Worm (Caenorhabditis elegans) whole organism, young adult: ENCODE data around the gene srx-34.

Experiments used
- B0019.2 ChIP-seq: fragments of 200-800 bp; sonication (Bioruptor generic); conservative IDR thresholded peaks from 2 replicates; pipeline ENCODE4 v1.3.6; 2022; ENCODE audit warnings: missing genetic modification reagents, missing genetic modification characterization, missing compliant biosample characterization
- B0261.1 ChIP-seq: sonication (generic microtip); optimal IDR thresholded peaks from 2 replicates; lab custom pipeline; 2016; ENCODE audit warnings: mild to moderate bottlenecking, missing genetic modification characterization, moderate library complexity, missing compliant biosample characterization
- C17E4.6 ChIP-seq: fragments of 200-800 bp; sonication (Bioruptor generic); IDR thresholded peaks from 2 replicates; pipeline ENCODE4 v1.3.6; 2022; ENCODE audit warnings: missing genetic modification reagents, missing genetic modification characterization, missing compliant biosample characterization
- F22D6.2 ChIP-seq: sonication (generic microtip); optimal IDR thresholded peaks from 2 replicates; lab custom pipeline; 2016; ENCODE audit warnings: mild to moderate bottlenecking, missing genetic modification characterization, missing compliant biosample characterization
- F37B4.10 ChIP-seq: fragments of 200-800 bp; sonication (Bioruptor generic); IDR thresholded peaks from 2 replicates; pipeline ENCODE4 v1.3.6; 2022; ENCODE audit warnings: missing genetic modification characterization, missing compliant biosample characterization
- F39B2.1 ChIP-seq: fragments of 200-800 bp; sonication (Bioruptor generic); IDR thresholded peaks from 2 replicates; pipeline ENCODE4 v1.3.6; 2022; ENCODE audit warnings: missing genetic modification reagents, missing genetic modification characterization, missing compliant biosample characterization
- F52B5.7 ChIP-seq: sonication (generic microtip); optimal IDR thresholded peaks from 2 replicates; lab custom pipeline; 2016; ENCODE audit warnings: mild to moderate bottlenecking, missing genetic modification characterization, missing compliant biosample characterization
- Y56A3A.18 ChIP-seq: fragments of 200-800 bp; sonication (Bioruptor generic); IDR thresholded peaks from 2 replicates; pipeline ENCODE4 v1.3.6; 2022; ENCODE audit warnings: missing genetic modification reagents, missing genetic modification characterization, missing compliant biosample characterization
- ama-1 ChIP-seq, 3 experiments: fragments of 150-350 bp in 1 of 3; sonication (generic microtip) in 2 of 3; optimal IDR thresholded peaks; 2 replicates each; lab custom pipeline; 2014 to 2018; ENCODE audit warnings: missing biosample characterization in 2 of 3, missing genetic modification characterization in 2 of 3, missing genetic modification reagents in 2 of 3
- atf-7 ChIP-seq: sonication (generic microtip); optimal IDR thresholded peaks from 2 replicates; lab custom pipeline; 2017; ENCODE audit warnings: mild to moderate bottlenecking, missing genetic modification characterization, missing compliant biosample characterization
- ceh-27 ChIP-seq: fragments of 200-800 bp; sonication (Bioruptor generic); optimal IDR thresholded peaks from 2 replicates; lab custom pipeline; 2018; ENCODE audit warnings: mild to moderate bottlenecking, missing genetic modification characterization, moderate library complexity, missing compliant biosample characterization
- ceh-91 ChIP-seq: fragments of 200-800 bp; sonication (Bioruptor generic); IDR thresholded peaks from 2 replicates; pipeline ENCODE4 v1.3.6; 2022; ENCODE audit warnings: missing genetic modification reagents, missing genetic modification characterization, missing compliant biosample characterization
- chd-7 ChIP-seq: sonication (generic microtip); optimal IDR thresholded peaks from 2 replicates; lab custom pipeline; 2016; ENCODE audit warnings: mild to moderate bottlenecking, missing genetic modification characterization, moderate library complexity, missing compliant biosample characterization
- dpff-1 ChIP-seq: sonication (generic microtip); optimal IDR thresholded peaks from 2 replicates; lab custom pipeline; 2017; ENCODE audit warnings: mild to moderate bottlenecking, missing genetic modification characterization, missing compliant biosample characterization
- egl-18 ChIP-seq: fragments of 200-800 bp; sonication (Bioruptor generic); IDR thresholded peaks from 2 replicates; pipeline ENCODE4 v1.3.6; 2022; ENCODE audit warnings: missing genetic modification reagents, missing genetic modification characterization, missing compliant biosample characterization
- hmg-20 ChIP-seq: fragments of 200-800 bp; sonication (Bioruptor generic); IDR thresholded peaks from 2 replicates; pipeline ENCODE4 v1.3.6; 2022; ENCODE audit warnings: missing genetic modification reagents, missing genetic modification characterization, missing compliant biosample characterization
- let-526 ChIP-seq: fragments of 200-800 bp; sonication (Bioruptor generic); IDR thresholded peaks from 2 replicates; pipeline ENCODE4 v1.3.6; 2022; ENCODE audit warnings: missing genetic modification reagents, missing genetic modification characterization, missing compliant biosample characterization
- lir-1 ChIP-seq: fragments of 200-800 bp; sonication (Bioruptor generic); conservative IDR thresholded peaks from 2 replicates; pipeline ENCODE4 v1.3.6; 2022; ENCODE audit warnings: missing genetic modification reagents, missing genetic modification characterization, missing compliant biosample characterization
- mel-28 ChIP-seq: sonication (generic microtip); optimal IDR thresholded peaks from 2 replicates; lab custom pipeline; 2016; ENCODE audit warnings: borderline replicate concordance, mild to moderate bottlenecking, missing genetic modification characterization, missing compliant biosample characterization
- nhr-120 ChIP-seq: fragments of 200-800 bp; sonication (Bioruptor generic); IDR thresholded peaks from 2 replicates; pipeline ENCODE4 v1.3.6; 2022; ENCODE audit warnings: missing genetic modification characterization, missing compliant biosample characterization
- nhr-179 ChIP-seq: sonication (generic microtip); optimal IDR thresholded peaks from 2 replicates; lab custom pipeline; 2016; ENCODE audit warnings: mild to moderate bottlenecking, missing genetic modification characterization, missing compliant biosample characterization
- nhr-80 ChIP-seq: sonication (generic microtip); optimal IDR thresholded peaks from 2 replicates; lab custom pipeline; 2016; ENCODE audit warnings: missing genetic modification characterization, missing compliant biosample characterization
- rpc-1 ChIP-seq, 2 experiments: fragments of 150-350 bp in 1 of 2; sonication (generic microtip) in 1 of 2; optimal IDR thresholded peaks; 2 replicates each; lab custom pipeline; 2014 to 2018; ENCODE audit warnings: missing biosample characterization in 1 of 2, missing genetic modification characterization in 1 of 2, missing genetic modification reagents in 1 of 2, missing genotype in 1 of 2
- sdz-38 ChIP-seq: sonication (generic microtip); optimal IDR thresholded peaks from 2 replicates; lab custom pipeline; 2016; ENCODE audit warnings: missing genotype, missing genetic modification characterization, missing compliant biosample characterization
- sea-2 ChIP-seq: fragments of 200-800 bp; sonication (Bioruptor generic); IDR thresholded peaks from 2 replicates; pipeline ENCODE4 v1.3.6; 2022; ENCODE audit warnings: missing genetic modification characterization, missing compliant biosample characterization
- snpc-4 ChIP-seq, 5 experiments: fragments of 150-350 bp in 1 of 5; sonication (generic microtip) in 4 of 5; optimal IDR thresholded peaks; 2 replicates each; lab custom pipeline; 2014 to 2018; ENCODE audit warnings: missing genetic modification characterization in 5 of 5, missing biosample characterization in 3 of 5, antibody characterized with exemption in 2 of 5, mild to moderate bottlenecking in 2 of 5, missing compliant biosample characterization in 2 of 5, missing genotype in 2 of 5, moderate library complexity in 2 of 5, missing genetic modification reagents in 1 of 5
- tbp1 ChIP-seq: fragments of 200-800 bp; sonication (Bioruptor generic); optimal IDR thresholded peaks from 2 replicates; lab custom pipeline; 2018; ENCODE audit warnings: mild to moderate bottlenecking, missing genetic modification characterization, missing compliant biosample characterization
- zfh-2 ChIP-seq: fragments of 200-800 bp; sonication (Bioruptor generic); conservative IDR thresholded peaks from 2 replicates; pipeline ENCODE4 v1.3.6; 2022; ENCODE audit warnings: missing genetic modification reagents, missing genetic modification characterization, missing compliant biosample characterization
- zim-3 ChIP-seq: sonication (generic microtip); optimal IDR thresholded peaks from 2 replicates; lab custom pipeline; 2017; ENCODE audit warnings: mild to moderate bottlenecking, missing genetic modification characterization, moderate library complexity, missing compliant biosample characterization
- ztf-28 ChIP-seq: fragments of 200-800 bp; sonication (Bioruptor generic); IDR thresholded peaks from 2 replicates; pipeline ENCODE4 v1.3.6; 2022; ENCODE audit warnings: missing genetic modification reagents, missing genetic modification characterization, missing compliant biosample characterization

The srx-34 gene

ce11 chrV:7118796-7119195 lies 1.3 kb downstream of the srx-34 start, which contains the start of gene srx-33:
TSS of gene srx-33 (minus strand) at chrV:7118896.
- TF ChIP-seq B0261.1 (tag; lab: Kevin White, UChicago) (no peak), chd-7 (tag; lab: Kevin White, UChicago) (no peak), dpff-1 (tag; lab: Kevin White, UChicago) (no peak), F39B2.1 (GFP tag; lab: Robert Waterston, UW) (no peak), let-526 (GFP tag; lab: Robert Waterston, UW) (no peak)

ce11 chrV:7112223-7112622 lies 7.8 kb downstream of the srx-34 start:
- TF ChIP-seq ceh-27 (GFP tag; lab: Kevin White, UChicago) (peak; percentile 45), ztf-28 (GFP tag; lab: Robert Waterston, UW) (no peak), lir-1 (no peak), nhr-80 (tag; lab: Kevin White, UChicago) (no peak), ama-1 (optimal IDR thresholded peaks at IDR 0.05; lab: Kevin White, UChicago) (no peak), ama-1 (GFP tag; optimal IDR thresholded peaks at IDR 0.05; lab: Kevin White, UChicago) (no peak), tbp1 (GFP tag; lab: Kevin White, UChicago) (no peak), F52B5.7 (tag; lab: Kevin White, UChicago) (no peak), sdz-38 (tag; lab: Kevin White, UChicago) (no peak), C17E4.6 (no peak)

- no peak for TF ChIP-seq ceh-91 (GFP tag; lab: Robert Waterston, UW)
- TF ChIP-seq mel-28 = no peak
- TF ChIP-seq snpc-4 (GFP tag; optimal IDR thresholded peaks at IDR 0.05; lab: Kevin White, UChicago) = no peak
- no peak for TF ChIP-seq snpc-4 (tag; optimal IDR thresholded peaks at IDR 0.05; lab: Kevin White, UChicago)
- TF ChIP-seq sdz-38 (tag; lab: Kevin White, UChicago) = no peak
- no peak for TF ChIP-seq nhr-120 (GFP tag; lab: Robert Waterston, UW)
- no peak for TF ChIP-seq B0019.2 (GFP tag; lab: Robert Waterston, UW)
- TF ChIP-seq Y56A3A.18 (GFP tag; lab: Robert Waterston, UW) = no peak
- no peak for TF ChIP-seq F22D6.2 (tag; lab: Kevin White, UChicago)
- no peak for TF ChIP-seq rpc-1 (optimal IDR thresholded peaks at IDR 0.05; lab: Kevin White, UChicago)
- no peak for TF ChIP-seq rpc-1 (tag; optimal IDR thresholded peaks at IDR 0.05; lab: Kevin White, UChicago)
- TF ChIP-seq nhr-179 (tag; lab: Kevin White, UChicago) = no peak
Observed at ce11 chrV:7111276-7111675, 8.8 kb downstream of the srx-34 start.

DNA sequence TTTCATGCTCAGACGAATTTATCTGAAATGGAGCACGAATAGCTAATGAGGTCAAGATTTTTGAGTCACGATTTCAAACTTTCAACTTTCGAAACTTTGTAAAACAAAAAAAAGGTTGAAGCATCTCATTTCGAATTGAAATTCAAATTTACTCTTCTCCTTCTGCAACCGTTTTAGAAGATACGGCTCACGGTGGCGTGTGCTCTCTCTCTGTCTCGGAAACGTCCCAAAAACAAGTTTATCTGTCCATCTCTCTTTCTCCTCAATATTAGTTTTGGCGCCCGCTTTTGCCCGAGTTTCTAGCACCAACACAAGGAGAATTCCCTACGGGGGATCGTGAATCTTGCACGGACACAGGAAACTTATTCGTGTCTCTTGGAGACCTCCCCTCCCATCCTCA lies 9.7 kb downstream of the srx-34 start:
- no peak for TF ChIP-seq sea-2 (GFP tag; lab: Robert Waterston, UW)
- no peak for TF ChIP-seq chd-7 (tag; lab: Kevin White, UChicago)
- no peak for TF ChIP-seq hmg-20 (GFP tag; lab: Robert Waterston, UW)
- TF ChIP-seq atf-7 (tag; lab: Kevin White, UChicago) = no peak
- no peak for TF ChIP-seq F37B4.10 (GFP tag; lab: Robert Waterston, UW)
- TF ChIP-seq zim-3 (tag; lab: Kevin White, UChicago) = no peak

ce11 chrV:7106499-7107152 lies 13.4 kb downstream of the srx-34 start:
- TF ChIP-seq egl-18 (GFP tag; lab: Robert Waterston, UW) (0 out of 2 replicates have a peak, but pooled peaks have one; percentile 65), zfh-2 (GFP tag; lab: Robert Waterston, UW) (peak; percentile 67; the same call in 1 of the 2 replicates), nhr-179 (tag; lab: Kevin White, UChicago) (no peak)
